Worm (Caenorhabditis elegans) whole organism, midembryonic: ENCODE results near the gene top-2.

Experiments used
- T22C8.4 ChIP-seq: fragments of 200-800 bp; sonication (Bioruptor generic); IDR thresholded peaks from 2 replicates; pipeline ENCODE4 v1.3.6; 2022; ENCODE audit warnings: missing genetic modification characterization, missing compliant biosample characterization
- cog-1 ChIP-seq: sonication (generic microtip); optimal IDR thresholded peaks from 2 replicates; lab custom pipeline; 2016; ENCODE audit warnings: missing genetic modification characterization, missing compliant biosample characterization
- flt-1 ChIP-seq: fragments of 200-800 bp; sonication (Bioruptor generic); IDR thresholded peaks from 2 replicates; pipeline ENCODE4 v1.3.6; 2022; ENCODE audit warnings: missing genetic modification characterization, missing compliant biosample characterization
- klf-2 ChIP-seq: fragments of 200-800 bp; sonication (Bioruptor generic); conservative IDR thresholded peaks from 2 replicates; pipeline ENCODE4 v1.3.6; 2022; ENCODE audit warnings: missing genetic modification reagents, missing genetic modification characterization, missing compliant biosample characterization
- med-1 ChIP-seq: sonication (generic microtip); optimal IDR thresholded peaks from 2 replicates; lab custom pipeline; 2017; ENCODE audit warnings: missing genetic modification characterization, mild to moderate bottlenecking, missing compliant biosample characterization, antibody characterized with exemption, missing genetic modification reagents; ENCODE audit not compliant: insufficient read depth
- ref-1 ChIP-seq: fragments of 200-800 bp; sonication (Bioruptor generic); conservative IDR thresholded peaks from 2 replicates; pipeline ENCODE4 v1.3.6; 2022; ENCODE audit warnings: missing genetic modification reagents, missing genetic modification characterization, missing compliant biosample characterization
- tab-1 ChIP-seq: fragments of 200-800 bp; sonication (Bioruptor generic); IDR thresholded peaks from 2 replicates; pipeline ENCODE4 v1.3.6; 2022; ENCODE audit warnings: missing genetic modification characterization, missing compliant biosample characterization
- ztf-23 ChIP-seq: fragments of 200-800 bp; sonication (Bioruptor generic); IDR thresholded peaks from 2 replicates; pipeline ENCODE4 v1.3.6; 2022; ENCODE audit warnings: missing genetic modification reagents, missing genetic modification characterization, missing compliant biosample characterization
- ztf-29 ChIP-seq: fragments of 200-800 bp; sonication (Bioruptor generic); IDR thresholded peaks from 2 replicates; pipeline ENCODE4 v1.3.6; 2022; ENCODE audit warnings: missing genetic modification reagents, missing genetic modification characterization, missing compliant biosample characterization

top-2 gene

DNA sequence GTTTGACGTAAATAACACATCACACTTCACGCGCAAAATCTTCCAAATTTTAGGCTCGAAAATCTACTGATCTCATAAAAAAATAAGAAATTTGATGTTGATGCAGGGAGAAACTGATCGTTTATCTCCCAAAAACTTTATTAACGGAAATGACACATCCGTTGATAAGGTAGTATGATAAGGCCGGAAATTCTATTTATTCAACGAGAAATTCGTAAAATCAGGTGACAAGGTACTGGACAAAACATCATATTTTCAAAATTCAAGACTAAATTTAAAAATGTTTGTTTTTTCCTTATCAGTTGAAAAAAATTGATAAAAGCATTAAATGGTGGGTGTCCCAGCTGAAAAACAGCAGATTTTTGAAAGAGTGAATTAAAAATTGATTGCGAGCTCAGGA, 15.1 kb upstream of the top-2 start:
- TF ChIP-seq flt-1 (GFP tag; lab: Robert Waterston, UW) (no peak), klf-2 (GFP tag; lab: Robert Waterston, UW) (no peak), cog-1 (tag; lab: Kevin White, UChicago) (no peak), ztf-23 (GFP tag; lab: Robert Waterston, UW) (no peak), med-1 (GFP tag; lab: Kevin White, UChicago) (no peak), tab-1 (no peak), ref-1 (GFP tag; lab: Robert Waterston, UW) (no peak), ztf-29 (no peak), T22C8.4 (GFP tag; lab: Robert Waterston, UW) (no peak)

DNA sequence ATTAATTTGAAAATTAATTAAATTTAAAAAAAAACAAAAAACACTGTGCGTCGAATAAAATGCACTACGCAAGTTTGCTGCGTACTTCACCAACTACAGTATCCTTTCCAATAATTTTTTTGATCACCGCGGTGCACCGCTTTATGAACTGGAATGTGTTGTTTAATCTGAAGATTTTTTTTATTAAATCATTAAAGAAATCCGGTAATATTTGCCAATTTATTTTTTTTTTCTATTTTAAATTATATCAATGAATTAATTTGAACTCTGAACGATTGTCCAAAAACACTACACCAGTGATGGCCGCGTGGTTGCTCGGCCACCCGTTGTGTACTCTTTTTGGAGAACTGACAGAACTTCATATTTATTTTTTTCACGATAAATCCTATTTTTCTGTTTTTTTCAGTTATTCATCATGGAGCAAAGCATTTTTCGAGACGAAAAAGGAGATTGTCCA, 14.3 kb upstream of the top-2 start, which contains the start of gene K12D12.5:
TSS of gene K12D12.5 (plus strand) at position 407 of the 457 bp plus-strand sequence.
- no peak for TF ChIP-seq T22C8.4 (GFP tag; lab: Robert Waterston, UW)
- TF ChIP-seq med-1 (GFP tag; lab: Kevin White, UChicago): no peak
- TF ChIP-seq klf-2 (GFP tag; lab: Robert Waterston, UW): no peak
- no peak for TF ChIP-seq ref-1 (GFP tag; lab: Robert Waterston, UW)
- no peak for TF ChIP-seq tab-1
- no peak for TF ChIP-seq flt-1 (GFP tag; lab: Robert Waterston, UW)
- TF ChIP-seq ztf-29: no peak
- no peak for TF ChIP-seq cog-1 (tag; lab: Kevin White, UChicago)
- no peak for TF ChIP-seq ztf-23 (GFP tag; lab: Robert Waterston, UW)

DNA sequence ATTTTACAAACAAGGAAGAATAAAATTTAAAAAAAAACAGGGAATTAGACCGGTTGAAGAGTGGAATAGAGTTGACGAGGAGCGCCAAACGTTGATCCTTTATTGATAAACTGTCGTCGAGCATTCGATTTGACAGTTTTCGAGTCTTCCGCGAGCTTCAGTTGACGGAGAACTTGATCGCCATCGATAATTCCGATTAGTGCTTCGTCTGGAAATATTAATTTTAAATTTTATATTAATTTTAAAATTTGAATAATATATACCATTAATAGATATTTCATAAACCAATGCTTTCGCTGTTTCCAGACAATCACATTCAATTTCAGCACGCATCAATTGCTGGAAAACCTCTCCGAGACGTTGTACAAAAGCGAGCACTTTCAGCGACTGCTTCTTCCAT, 9.3 kb upstream of the top-2 start, which contains the start of gene K12D12.4:
TSS of gene K12D12.4 (minus strand) at position 101 of the 400 bp plus-strand sequence.
- TF ChIP-seq ref-1 (GFP tag; lab: Robert Waterston, UW): no peak
- no peak for TF ChIP-seq med-1 (GFP tag; lab: Kevin White, UChicago)
- no peak for TF ChIP-seq T22C8.4 (GFP tag; lab: Robert Waterston, UW)
- no peak for TF ChIP-seq cog-1 (tag; lab: Kevin White, UChicago)
- no peak for TF ChIP-seq ztf-23 (GFP tag; lab: Robert Waterston, UW)
- TF ChIP-seq ztf-29: no peak
- no peak for TF ChIP-seq flt-1 (GFP tag; lab: Robert Waterston, UW)
- no peak for TF ChIP-seq tab-1
- TF ChIP-seq klf-2 (GFP tag; lab: Robert Waterston, UW): no peak

DNA sequence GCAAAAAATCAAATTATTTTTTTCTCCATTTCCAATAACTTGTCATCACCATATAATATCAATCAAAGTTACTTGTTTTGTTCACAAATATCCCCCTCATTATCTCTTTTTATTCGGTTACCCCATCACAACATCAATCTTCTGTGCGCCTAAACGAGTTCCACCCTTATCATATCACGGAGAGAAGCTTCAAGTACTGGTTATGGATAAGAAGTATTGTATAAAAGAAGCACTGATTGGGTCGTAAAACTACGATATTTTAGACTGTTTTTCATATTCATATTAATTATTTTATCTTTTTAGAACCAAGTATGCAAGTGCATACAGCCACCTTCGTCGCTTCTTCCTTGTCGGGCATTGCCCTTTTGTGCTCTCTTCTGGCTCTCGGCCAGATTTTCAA, 6.7 kb upstream of the top-2 start, which contains the start of gene col-84:
TSS of gene col-84 (plus strand) at position 301 of the 400 bp plus-strand sequence.
- TF ChIP-seq med-1 (GFP tag; lab: Kevin White, UChicago) (no peak), ref-1 (GFP tag; lab: Robert Waterston, UW) (no peak), T22C8.4 (GFP tag; lab: Robert Waterston, UW) (no peak), ztf-23 (GFP tag; lab: Robert Waterston, UW) (no peak), tab-1 (no peak), klf-2 (GFP tag; lab: Robert Waterston, UW) (no peak), ztf-29 (no peak), flt-1 (GFP tag; lab: Robert Waterston, UW) (no peak), cog-1 (tag; lab: Kevin White, UChicago) (no peak)

DNA sequence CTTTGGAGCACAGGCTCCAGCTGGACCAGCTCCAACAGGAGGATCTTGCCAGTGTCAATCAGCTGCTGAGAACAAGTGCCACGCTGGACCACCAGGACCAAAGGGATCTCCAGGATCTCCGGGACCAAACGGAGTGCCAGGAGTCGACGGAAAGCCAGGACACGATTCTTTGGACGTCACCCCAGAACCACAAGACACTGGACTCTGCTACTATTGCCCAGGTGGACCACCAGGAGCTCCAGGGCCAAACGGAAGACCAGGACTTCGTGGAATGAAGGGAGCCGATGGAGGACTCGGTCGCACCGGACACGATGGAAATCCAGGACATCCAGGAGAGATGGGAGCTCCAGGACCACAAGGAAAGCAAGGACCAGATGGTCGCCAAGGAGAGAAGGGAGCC, 6.1 kb upstream of the top-2 start:
- TF ChIP-seq cog-1 (tag; lab: Kevin White, UChicago) (no peak), T22C8.4 (GFP tag; lab: Robert Waterston, UW) (no peak), flt-1 (GFP tag; lab: Robert Waterston, UW) (no peak), med-1 (GFP tag; lab: Kevin White, UChicago) (no peak), klf-2 (GFP tag; lab: Robert Waterston, UW) (no peak), ztf-29 (no peak), ztf-23 (GFP tag; lab: Robert Waterston, UW) (no peak)

DNA sequence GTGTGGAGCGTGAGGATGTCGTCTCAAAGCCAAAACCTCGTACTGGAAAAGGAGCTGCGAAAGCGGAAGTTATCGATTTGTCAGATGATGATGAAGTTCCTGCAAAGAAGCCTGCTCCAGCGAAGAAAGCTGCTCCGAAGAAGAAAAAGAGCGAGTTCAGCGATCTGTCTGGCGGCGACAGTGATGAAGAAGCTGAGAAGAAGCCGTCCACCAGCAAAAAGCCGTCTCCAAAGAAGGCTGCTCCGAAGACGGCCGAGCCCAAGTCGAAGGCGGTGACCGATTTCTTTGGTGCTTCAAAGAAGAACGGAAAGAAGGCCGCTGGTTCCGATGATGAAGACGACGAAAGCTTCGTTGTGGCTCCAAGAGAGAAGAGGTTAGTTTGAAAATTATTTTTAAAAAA, 4.8 kb downstream of the top-2 start:
- TF ChIP-seq ref-1 (GFP tag; lab: Robert Waterston, UW) (no peak), T22C8.4 (GFP tag; lab: Robert Waterston, UW) (no peak), ztf-23 (GFP tag; lab: Robert Waterston, UW) (no peak), tab-1 (no peak), klf-2 (GFP tag; lab: Robert Waterston, UW) (no peak), cog-1 (tag; lab: Kevin White, UChicago) (no peak), med-1 (GFP tag; lab: Kevin White, UChicago) (no peak), ztf-29 (no peak), flt-1 (GFP tag; lab: Robert Waterston, UW) (no peak)

DNA sequence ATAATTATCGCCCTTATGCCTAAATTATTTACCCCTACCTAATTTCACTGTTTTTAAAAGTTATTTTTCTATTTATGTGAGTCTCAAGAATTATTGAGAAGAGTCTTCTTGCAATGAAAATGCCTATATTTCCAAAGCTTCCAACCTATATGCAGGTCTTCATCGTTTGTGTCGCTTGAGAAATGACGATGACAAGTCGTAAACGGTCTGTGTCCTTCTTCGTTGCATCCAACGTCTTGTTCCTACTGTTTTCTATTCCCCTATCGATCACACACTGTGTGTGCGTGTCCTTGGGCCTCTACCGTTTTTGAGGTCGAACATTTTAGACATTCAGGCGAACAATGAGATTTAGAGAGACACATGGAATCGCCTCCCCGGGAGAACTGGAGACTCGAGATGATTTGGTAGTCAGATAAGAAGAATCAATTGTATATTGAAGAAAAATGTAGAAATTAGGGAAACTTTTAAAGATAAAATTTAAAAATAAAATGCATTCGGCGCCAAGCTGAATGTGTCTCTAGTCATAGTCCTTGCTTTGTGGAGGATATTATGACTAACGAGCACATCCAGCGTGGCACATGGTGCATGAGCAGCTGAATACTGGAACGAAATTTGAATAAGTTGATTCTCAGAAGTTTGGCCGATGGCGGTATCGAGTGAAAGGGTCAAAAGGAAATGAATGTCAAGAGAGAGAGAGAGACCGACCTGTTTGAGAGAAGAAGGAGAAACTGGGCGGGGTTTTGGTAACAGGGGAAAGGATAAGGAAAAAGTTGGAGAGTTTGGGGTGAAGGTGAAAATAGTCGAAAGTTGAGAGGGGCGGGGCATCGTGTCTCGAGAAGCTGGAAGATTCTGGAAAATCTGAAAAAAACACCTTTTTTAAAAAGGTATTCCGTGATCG, 5.8 kb downstream of the top-2 start:
- TF ChIP-seq tab-1: no peak
- no peak for TF ChIP-seq cog-1 (tag; lab: Kevin White, UChicago)
- no peak for TF ChIP-seq ref-1 (GFP tag; lab: Robert Waterston, UW)
- TF ChIP-seq ztf-29: no peak
- no peak for TF ChIP-seq flt-1 (GFP tag; lab: Robert Waterston, UW)
- TF ChIP-seq med-1 (GFP tag; lab: Kevin White, UChicago): no peak
- TF ChIP-seq T22C8.4 (GFP tag; lab: Robert Waterston, UW): no peak
- no peak for TF ChIP-seq ztf-23 (GFP tag; lab: Robert Waterston, UW)
- no peak for TF ChIP-seq klf-2 (GFP tag; lab: Robert Waterston, UW)

DNA sequence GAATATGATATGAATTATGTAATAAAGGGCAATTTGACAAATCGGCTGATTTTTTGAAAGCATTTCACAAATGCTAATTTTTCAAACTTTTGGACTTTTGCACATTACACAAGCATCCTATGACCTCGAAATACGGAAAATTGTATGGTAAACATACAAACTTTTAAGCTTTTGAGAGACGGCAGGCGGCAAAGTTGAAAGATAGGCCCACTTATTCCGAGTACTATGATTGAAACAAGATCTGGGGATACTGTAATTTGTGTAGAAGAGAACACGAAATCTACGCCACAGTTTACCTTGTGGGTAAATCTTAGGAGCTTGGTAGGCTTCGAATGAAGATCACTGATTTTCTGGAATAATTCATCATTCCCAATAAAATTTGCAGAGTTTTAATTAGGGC, 8.7 kb downstream of the top-2 start, which contains the start of gene ZK930.6:
TSS of gene ZK930.6 (plus strand) at position 301 of the 400 bp plus-strand sequence.
- TF ChIP-seq tab-1: no peak
- no peak for TF ChIP-seq ref-1 (GFP tag; lab: Robert Waterston, UW)
- TF ChIP-seq ztf-23 (GFP tag; lab: Robert Waterston, UW): no peak
- no peak for TF ChIP-seq flt-1 (GFP tag; lab: Robert Waterston, UW)
- no peak for TF ChIP-seq T22C8.4 (GFP tag; lab: Robert Waterston, UW)
- no peak for TF ChIP-seq klf-2 (GFP tag; lab: Robert Waterston, UW)
- TF ChIP-seq ztf-29: no peak
